Worm (Caenorhabditis elegans): ENCODE data around the gene C53D6.4.

Gene C53D6.4

ce11 chrIV:9040393-9040792 lies 19.7 kb upstream of the C53D6.4 start, which contains the start of gene Y73F4A.3:
TSS of gene Y73F4A.3 (minus strand) at chrIV:9040493.
- TF ChIP-seq pag-3 (tag; optimal IDR thresholded peaks at IDR 0.05; ENCODE audit: borderline replicate concordance) (no peak), ama-1 (optimal IDR thresholded peaks at IDR 0.05) (no peak), unc-3 (GFP tag; conservative IDR thresholded peaks at IDR 0.05) (no peak), unc-3 (tag; optimal IDR thresholded peaks at IDR 0.05) (no peak), sdc-2 (tag; optimal IDR thresholded peaks at IDR 0.05) (no peak), ceh-2 (tag; optimal IDR thresholded peaks at IDR 0.05) (no peak), ztf-16 (tag; optimal IDR thresholded peaks at IDR 0.05) (no peak), lin-11 (tag; optimal IDR thresholded peaks at IDR 0.05) (no peak), fkh-10 (GFP tag; optimal IDR thresholded peaks at IDR 0.05) (no peak)

DNA sequence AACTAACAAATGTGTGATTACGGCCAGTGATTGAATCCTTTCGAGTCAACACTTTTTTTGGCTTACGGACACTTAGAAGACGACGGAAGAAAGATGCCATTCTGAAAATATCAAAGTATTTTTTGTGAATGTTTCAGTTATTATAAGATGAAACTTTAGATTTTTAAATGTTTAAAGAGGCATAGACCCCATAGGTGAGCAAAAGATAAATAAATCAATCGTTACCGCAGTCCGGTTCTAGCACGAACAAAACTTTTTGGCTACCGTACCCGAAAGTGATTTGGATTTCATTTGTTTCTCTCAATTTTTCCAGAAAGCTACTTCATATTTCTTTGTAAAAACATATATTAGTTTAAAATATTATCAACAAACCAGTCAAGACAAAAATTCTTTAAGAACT lies 16.3 kb upstream of the C53D6.4 start, which contains the start of gene C53D6.7:
Gene C53D6.7 (minus strand): TSS at position 101 of the 400 bp plus-strand sequence.
- TF ChIP-seq rnt-1 (tag; optimal IDR thresholded peaks at IDR 0.05) = no peak
- no peak for TF ChIP-seq C08G9.2 (tag; optimal IDR thresholded peaks at IDR 0.05)
- no peak for TF ChIP-seq fkh-10 (GFP tag; optimal IDR thresholded peaks at IDR 0.05)
- TF ChIP-seq hlh-30 (tag; optimal IDR thresholded peaks at IDR 0.05; ENCODE audit: insufficient read depth) = no peak

ce11 chrIV:9034340-9034739 lies 13.6 kb upstream of the C53D6.4 start, which contains the start of gene C53D6.10:
TSS of gene C53D6.10 (minus strand) at chrIV:9034440.
- no peak for TF ChIP-seq K09A11.1 (tag; optimal IDR thresholded peaks at IDR 0.05; ENCODE audit: insufficient read depth)
- TF ChIP-seq Y22D7AL.16 (tag; optimal IDR thresholded peaks at IDR 0.05) = no peak
- TF ChIP-seq zip-5 (tag; optimal IDR thresholded peaks at IDR 0.05) = no peak
- no peak for TF ChIP-seq unc-86 (tag; optimal IDR thresholded peaks at IDR 0.05)
- no peak for TF ChIP-seq elt-4 (tag; optimal IDR thresholded peaks at IDR 0.05)

DNA sequence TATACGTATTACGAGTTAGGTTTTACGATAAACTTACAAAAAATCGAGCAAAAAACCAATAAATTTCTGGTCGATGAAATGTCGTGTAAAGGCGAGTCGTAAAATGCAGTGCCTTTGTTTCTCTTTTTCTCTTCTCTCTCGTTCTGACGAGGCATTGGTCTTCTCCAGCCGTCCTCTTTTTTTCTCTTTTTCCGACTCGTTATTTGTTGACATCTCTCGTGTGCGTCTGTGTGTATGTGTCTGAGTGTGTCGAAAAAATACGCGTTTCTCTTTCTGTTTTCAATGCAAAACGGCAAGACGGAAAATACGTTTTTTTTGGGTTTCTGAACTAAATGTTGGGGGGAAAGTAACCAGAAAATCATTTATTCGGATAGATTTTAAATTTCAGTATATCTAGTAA lies 11.8 kb upstream of the C53D6.4 start, which contains the start of gene C53D6.6:
Gene C53D6.6 (minus strand): TSS at position 118 of the 400 bp plus-strand sequence.
- TF ChIP-seq ceh-9 (tag; optimal IDR thresholded peaks at IDR 0.05) (no peak), mec-3 (tag; optimal IDR thresholded peaks at IDR 0.05; ENCODE audit: borderline replicate concordance) (no peak), ceh-19 (GFP tag; optimal IDR thresholded peaks at IDR 0.05) (no peak), tbx-2 (tag; optimal IDR thresholded peaks at IDR 0.05) (peak; percentile 39), unc-55 (GFP tag; optimal IDR thresholded peaks at IDR 0.05) (peak; percentile 46), nfya-1 (tag; optimal IDR thresholded peaks at IDR 0.05) (peak; percentile 38), pqm-1 (tag; optimal IDR thresholded peaks at IDR 0.05) (no peak), tbx-7 (tag; optimal IDR thresholded peaks at IDR 0.05) (no peak), ceh-14 (tag; optimal IDR thresholded peaks at IDR 0.05) (no peak), ceh-2 (tag; optimal IDR thresholded peaks at IDR 0.05) (no peak), ttx-3 (tag; optimal IDR thresholded peaks at IDR 0.05) (no peak)

DNA sequence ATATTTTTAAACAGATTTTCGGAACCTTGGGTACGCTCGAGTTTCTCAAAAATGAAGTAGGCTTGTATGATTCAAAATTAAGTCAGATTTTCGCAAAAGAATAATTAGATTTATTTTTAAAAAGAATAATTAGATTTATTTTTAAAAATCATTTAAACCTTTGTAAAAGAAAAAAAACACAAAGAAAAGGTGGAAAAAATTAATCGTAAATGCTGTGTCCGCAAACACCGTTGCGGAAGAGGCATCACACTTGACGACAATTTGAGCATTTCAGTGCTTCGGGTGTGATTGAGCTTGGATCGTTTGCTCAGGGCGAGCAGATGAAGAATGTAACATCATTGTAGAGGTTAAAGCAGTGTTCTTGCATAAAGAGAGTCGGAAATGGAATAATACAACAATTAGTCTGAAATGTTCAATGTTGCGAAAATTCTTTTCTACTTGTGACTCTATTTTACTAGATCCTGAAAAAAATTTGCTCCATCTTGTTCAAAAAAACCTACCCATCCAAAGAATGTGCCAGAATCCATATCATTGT lies 572 bp upstream of the C53D6.4 start:
- TF ChIP-seq madf-2 (tag; optimal IDR thresholded peaks at IDR 0.05) (no peak), nfya-1 (tag; optimal IDR thresholded peaks at IDR 0.05) (no peak), che-1 (tag; optimal IDR thresholded peaks at IDR 0.05) (no peak), pha-4 (tag; optimal IDR thresholded peaks at IDR 0.05) (no peak), nhr-232 (tag; optimal IDR thresholded peaks at IDR 0.05) (no peak), lim-6 (tag; optimal IDR thresholded peaks at IDR 0.05) (no peak), odd-2 (tag; optimal IDR thresholded peaks at IDR 0.05) (no peak), F13H6.1 (tag; optimal IDR thresholded peaks at IDR 0.05) (no peak)

DNA sequence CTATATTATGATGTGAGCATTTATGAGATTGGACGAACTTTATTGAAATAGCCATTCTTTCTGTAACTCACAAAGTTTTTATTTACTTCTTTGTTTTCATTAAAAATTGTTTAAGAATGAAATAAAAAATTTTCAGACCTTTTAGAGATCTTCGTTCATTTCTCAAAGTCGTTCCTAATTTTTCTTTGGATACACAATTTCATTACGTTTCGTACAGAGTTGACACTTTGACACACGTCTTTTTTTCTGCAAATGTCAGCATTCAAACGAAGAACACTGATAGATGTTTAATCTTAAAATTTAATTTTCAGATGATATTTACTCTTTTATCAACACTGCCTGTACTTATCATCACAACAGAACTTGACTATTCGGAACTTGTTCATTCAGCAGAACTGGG lies 4.3 kb downstream of the C53D6.4 start, which contains the start of gene acc-2:
Gene acc-2 (plus strand): TSS at position 301 of the 400 bp plus-strand sequence.
- TF ChIP-seq gmeb-2 (tag; optimal IDR thresholded peaks at IDR 0.05) = no peak
- TF ChIP-seq tbx-7 (tag; optimal IDR thresholded peaks at IDR 0.05) = no peak
- no peak for TF ChIP-seq ceh-34 (tag; optimal IDR thresholded peaks at IDR 0.05)
- no peak for TF ChIP-seq T23F11.4 (GFP tag; optimal IDR thresholded peaks at IDR 0.05)
- no peak for TF ChIP-seq fkh-6 (tag; optimal IDR thresholded peaks at IDR 0.05)
- no peak for TF ChIP-seq pag-3 (tag; optimal IDR thresholded peaks at IDR 0.05; ENCODE audit: borderline replicate concordance)
- TF ChIP-seq mec-3 (tag; optimal IDR thresholded peaks at IDR 0.05; ENCODE audit: borderline replicate concordance) = no peak
- TF ChIP-seq ceh-48 (tag; optimal IDR thresholded peaks at IDR 0.05) = no peak
- TF ChIP-seq ets-4 (tag; optimal IDR thresholded peaks at IDR 0.05) = no peak
- TF ChIP-seq nfya-1 (tag; optimal IDR thresholded peaks at IDR 0.05) = no peak
- no peak for TF ChIP-seq pqm-1 (tag; optimal IDR thresholded peaks at IDR 0.05)
- TF ChIP-seq F13H6.1 (tag; optimal IDR thresholded peaks at IDR 0.05) = no peak

All from whole organism, late embryonic.